Worm (Caenorhabditis elegans) whole organism, L3 larva: ENCODE results near the gene C18E9.9.

Experiments
- ZK546.5 ChIP-seq: sonication (generic microtip); optimal IDR thresholded peaks from 2 replicates; lab custom pipeline; 2017; ENCODE audit warnings: missing biosample characterization, missing genetic modification characterization
- aly-2 ChIP-seq: fragments of 150-350 bp; optimal IDR thresholded peaks from 2 replicates; lab custom pipeline; 2014; ENCODE audit warnings: missing biosample characterization, missing genetic modification characterization
- ama-1 ChIP-seq: fragments of 150-350 bp; optimal IDR thresholded peaks from 2 replicates; lab custom pipeline; 2018
- ceh-16 ChIP-seq: sonication (generic microtip); optimal IDR thresholded peaks from 2 replicates; lab custom pipeline; 2017; ENCODE audit warnings: missing biosample characterization, missing genetic modification characterization
- ceh-28 ChIP-seq: fragments of 150-350 bp; optimal IDR thresholded peaks from 2 replicates; lab custom pipeline; 2014; ENCODE audit warnings: missing biosample characterization, missing genetic modification reagents, missing genetic modification characterization
- egl-5 ChIP-seq: fragments of 150-350 bp; optimal IDR thresholded peaks from 2 replicates; lab custom pipeline; 2017; ENCODE audit warnings: missing biosample characterization, missing genetic modification reagents, missing genetic modification characterization, inconsistent platforms
- elt-1 ChIP-seq: fragments of 150-350 bp; optimal IDR thresholded peaks from 2 replicates; lab custom pipeline; 2014; ENCODE audit warnings: missing biosample characterization, missing genetic modification characterization
- elt-2 ChIP-seq: sonication (generic microtip); optimal IDR thresholded peaks from 2 replicates; lab custom pipeline; 2016; ENCODE audit warnings: missing genetic modification reagents, mild to moderate bottlenecking, missing genetic modification characterization, missing compliant biosample characterization
- elt-3 ChIP-seq, 3 experiments: fragments of 150-350 bp in 1 of 3; sonication (generic microtip) in 2 of 3; optimal IDR thresholded peaks; 2 replicates in 2 of 3; 4 replicates in 1 of 3; lab custom pipeline; 2014 to 2017; ENCODE audit warnings: missing biosample characterization in 3 of 3, missing genetic modification characterization in 3 of 3
- eor-1 ChIP-seq, 2 experiments: fragments of 150-350 bp; optimal IDR thresholded peaks; 2 replicates each; lab custom pipeline; 2014 to 2018; ENCODE audit warnings: missing biosample characterization in 2 of 2, missing genetic modification characterization in 2 of 2
- fkh-10 ChIP-seq: sonication (generic microtip); optimal IDR thresholded peaks from 2 replicates; lab custom pipeline; 2017; ENCODE audit warnings: missing biosample characterization, missing genetic modification reagents, missing genetic modification characterization
- fkh-2 ChIP-seq: fragments of 150-350 bp; optimal IDR thresholded peaks from 2 replicates; lab custom pipeline; 2014; ENCODE audit warnings: missing biosample characterization, missing genetic modification reagents, missing genetic modification characterization
- fos-1 ChIP-seq: fragments of 150-350 bp; optimal IDR thresholded peaks from 2 replicates; lab custom pipeline; 2014; ENCODE audit warnings: missing biosample characterization, missing genetic modification characterization
- hmg-11 ChIP-seq: sonication (generic microtip); optimal IDR thresholded peaks from 2 replicates; lab custom pipeline; 2016; ENCODE audit warnings: missing genetic modification characterization, missing compliant biosample characterization
- jun-1 ChIP-seq: fragments of 150-350 bp; optimal IDR thresholded peaks from 2 replicates; lab custom pipeline; 2014; ENCODE audit warnings: missing biosample characterization, missing genetic modification reagents, missing genetic modification characterization
- lin-39 ChIP-seq: fragments of 150-350 bp; optimal IDR thresholded peaks from 2 replicates; lab custom pipeline; 2018; ENCODE audit warnings: missing biosample characterization, missing genetic modification reagents, missing genetic modification characterization
- nfya-1 ChIP-seq: sonication (generic microtip); optimal IDR thresholded peaks from 2 replicates; lab custom pipeline; 2017; ENCODE audit warnings: missing genetic modification characterization, mild to moderate bottlenecking, missing compliant biosample characterization, antibody characterized with exemption, moderate library complexity; ENCODE audit not compliant: insufficient read depth
- nhr-12 ChIP-seq: fragments of 150-350 bp; optimal IDR thresholded peaks from 2 replicates; lab custom pipeline; 2014; ENCODE audit warnings: missing biosample characterization, missing genetic modification characterization
- nhr-23 ChIP-seq: fragments of 150-350 bp; optimal IDR thresholded peaks from 2 replicates; lab custom pipeline; 2014; ENCODE audit warnings: missing biosample characterization, missing genetic modification reagents, missing genetic modification characterization
- nhr-237 ChIP-seq: fragments of 150-350 bp; optimal IDR thresholded peaks from 2 replicates; lab custom pipeline; 2014; ENCODE audit warnings: missing biosample characterization, missing genetic modification characterization
- nhr-25 ChIP-seq: sonication (generic microtip); optimal IDR thresholded peaks from 2 replicates; lab custom pipeline; 2017; ENCODE audit warnings: missing biosample characterization, missing genetic modification characterization
- nhr-28 ChIP-seq: fragments of 150-350 bp; optimal IDR thresholded peaks from 2 replicates; lab custom pipeline; 2014; ENCODE audit warnings: missing biosample characterization, missing genetic modification characterization
- nhr-43 ChIP-seq: sonication (generic microtip); optimal IDR thresholded peaks from 2 replicates; lab custom pipeline; 2016; ENCODE audit warnings: mild to moderate bottlenecking, missing genetic modification characterization, missing compliant biosample characterization; ENCODE audit not compliant: poor library complexity, severe bottlenecking
- nhr-67 ChIP-seq: fragments of 150-350 bp; optimal IDR thresholded peaks from 2 replicates; lab custom pipeline; 2014; ENCODE audit warnings: missing biosample characterization, missing genetic modification characterization
- nhr-76 ChIP-seq: fragments of 150-350 bp; sonication (generic microtip); optimal IDR thresholded peaks from 5 replicates; lab custom pipeline; 2014; ENCODE audit warnings: missing biosample characterization, missing genetic modification characterization
- nhr-77 ChIP-seq: fragments of 150-350 bp; optimal IDR thresholded peaks from 2 replicates; lab custom pipeline; 2014; ENCODE audit warnings: missing biosample characterization, missing genetic modification characterization
- pha-4 ChIP-seq: fragments of 150-350 bp; optimal IDR thresholded peaks from 2 replicates; lab custom pipeline; 2014; ENCODE audit warnings: missing biosample characterization, missing genetic modification reagents, missing genetic modification characterization
- pqm-1 ChIP-seq: fragments of 150-350 bp; optimal IDR thresholded peaks from 2 replicates; lab custom pipeline; 2017; ENCODE audit warnings: missing biosample characterization, missing genetic modification characterization, inconsistent platforms
- sea-2 ChIP-seq: fragments of 150-350 bp; sonication (generic microtip); optimal IDR thresholded peaks from 4 replicates; lab custom pipeline; 2014; ENCODE audit warnings: missing biosample characterization, missing genetic modification reagents, missing genetic modification characterization
- skn-1 ChIP-seq: fragments of 150-350 bp; optimal IDR thresholded peaks from 2 replicates; lab custom pipeline; 2014; ENCODE audit warnings: missing biosample characterization, missing genetic modification characterization
- snpc-4 ChIP-seq: fragments of 150-350 bp; optimal IDR thresholded peaks from 2 replicates; lab custom pipeline; 2014; ENCODE audit warnings: missing biosample characterization, missing genetic modification characterization
- tbx-2 ChIP-seq: sonication (generic microtip); optimal IDR thresholded peaks from 2 replicates; lab custom pipeline; 2016; ENCODE audit warnings: mild to moderate bottlenecking, missing genetic modification characterization, missing compliant biosample characterization
- unc-39 ChIP-seq: sonication (generic microtip); optimal IDR thresholded peaks from 4 replicates; lab custom pipeline; 2017; ENCODE audit warnings: missing biosample characterization, missing genetic modification characterization
- unc-62 ChIP-seq: fragments of 150-350 bp; sonication (generic microtip); optimal IDR thresholded peaks from 4 replicates; lab custom pipeline; 2014; ENCODE audit warnings: missing biosample characterization, missing genetic modification reagents, missing genetic modification characterization
- zag-1 ChIP-seq: fragments of 150-350 bp; optimal IDR thresholded peaks from 2 replicates; lab custom pipeline; 2014; ENCODE audit warnings: missing biosample characterization, missing genetic modification characterization
- ztf-11 ChIP-seq: fragments of 150-350 bp; optimal IDR thresholded peaks from 2 replicates; lab custom pipeline; 2014; ENCODE audit warnings: missing biosample characterization, missing genetic modification characterization
- ztf-4 ChIP-seq: fragments of 150-350 bp; optimal IDR thresholded peaks from 2 replicates; lab custom pipeline; 2014; ENCODE audit warnings: missing biosample characterization, missing genetic modification characterization

Gene C18E9.9

DNA sequence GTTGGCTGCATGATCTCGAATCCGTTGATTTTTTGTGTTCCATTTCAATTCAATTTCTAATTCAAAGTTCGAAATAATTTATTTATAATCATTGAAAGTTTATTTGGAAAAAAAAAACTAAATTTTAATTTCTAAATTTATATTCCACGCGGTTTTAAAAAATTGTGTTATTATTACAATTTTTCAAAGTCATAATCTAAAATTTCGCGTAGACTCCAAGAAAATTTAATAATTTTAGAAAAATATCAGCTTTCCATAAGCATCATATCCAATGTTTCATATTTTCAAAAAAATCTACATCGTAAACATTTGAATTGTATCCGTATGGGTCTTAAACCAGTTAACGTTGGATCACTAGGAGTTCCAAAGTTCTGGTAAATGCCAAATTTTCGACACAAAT is 11.0 kb upstream of the C18E9.9 start, which contains the start of gene F44G4.5:
Gene F44G4.5 (minus strand): TSS at position 101 of the 400 bp plus-strand sequence.
- TF ChIP-seq fkh-10 (GFP tag; lab: Kevin White, UChicago) (no peak), elt-1 (tag; lab: Kevin White, UChicago) (no peak), fos-1 (no peak), nhr-25 (tag; lab: Kevin White, UChicago) (no peak), nhr-237 (tag; lab: Kevin White, UChicago) (no peak), eor-1 (tag; optimal IDR thresholded peaks at IDR 0.05; lab: Kevin White, UChicago) (no peak), pqm-1 (tag; lab: Kevin White, UChicago) (no peak), ztf-11 (tag; lab: Kevin White, UChicago) (no peak)

DNA sequence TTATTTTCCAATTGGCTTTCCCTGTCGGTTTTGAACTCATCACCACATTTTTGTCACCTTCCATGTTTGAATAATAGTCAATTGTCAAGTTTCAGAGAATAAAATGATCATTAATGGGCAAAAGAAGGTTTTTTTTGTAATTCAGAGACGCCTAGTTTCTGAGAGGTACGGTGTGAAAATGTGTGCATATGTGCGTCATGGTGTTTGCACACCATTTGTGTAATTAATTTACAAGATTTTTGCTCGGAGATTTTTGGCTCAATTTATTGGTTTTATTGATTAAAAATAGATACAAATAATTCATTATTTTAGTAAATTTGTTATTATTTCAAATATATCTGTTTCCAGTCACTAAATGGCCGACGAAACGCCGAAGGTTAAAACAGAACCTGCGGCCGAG is 8.1 kb upstream of the C18E9.9 start, which contains the start of the genes F44G4.3 and tdp-1:
Gene F44G4.3 (minus strand): TSS at position 184 of the 400 bp plus-strand sequence.
Gene tdp-1 (plus strand): TSS at position 347 of the 400 bp plus-strand sequence.
- TF ChIP-seq ztf-4 (tag; lab: Kevin White, UChicago): no peak
- TF ChIP-seq nfya-1 (tag; lab: Kevin White, UChicago): peak; percentile 66
- TF ChIP-seq pha-4 (tag; lab: Kevin White, UChicago): peak; percentile 51
- TF ChIP-seq unc-39 (tag; lab: Kevin White, UChicago): no peak
- TF ChIP-seq, all 47 proteins: peak for 2

DNA sequence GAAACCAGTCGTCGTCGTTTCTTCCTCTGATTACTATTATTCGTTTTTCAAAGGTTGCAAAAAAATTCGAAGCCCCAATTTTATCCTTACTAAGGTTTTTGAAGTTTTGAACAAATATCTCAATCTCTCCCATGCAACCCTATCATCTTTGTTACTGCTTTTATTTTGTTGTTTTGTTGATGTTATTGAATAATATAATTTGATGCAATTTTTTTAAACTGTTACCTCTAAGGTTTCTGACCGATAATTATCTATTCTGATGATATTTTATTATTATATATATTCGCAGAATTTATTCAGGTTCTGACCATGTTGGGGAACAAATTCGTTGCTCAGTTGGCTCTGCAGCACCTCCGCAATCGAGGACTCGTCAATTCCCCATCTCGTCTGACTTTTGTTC is 6.7 kb upstream of the C18E9.9 start, which contains the start of gene ndub-2:
Gene ndub-2 (plus strand): TSS at position 301 of the 400 bp plus-strand sequence.
- TF ChIP-seq aly-2 (tag; lab: Kevin White, UChicago): no peak
- TF ChIP-seq nhr-28 (tag; lab: Kevin White, UChicago): no peak
- TF ChIP-seq elt-1 (tag; lab: Kevin White, UChicago): no peak
- TF ChIP-seq elt-3 (tag; optimal IDR thresholded peaks at IDR 0.05; lab: Kevin White, UChicago): no peak
- TF ChIP-seq ama-1 (lab: Kevin White, UChicago): no peak

DNA sequence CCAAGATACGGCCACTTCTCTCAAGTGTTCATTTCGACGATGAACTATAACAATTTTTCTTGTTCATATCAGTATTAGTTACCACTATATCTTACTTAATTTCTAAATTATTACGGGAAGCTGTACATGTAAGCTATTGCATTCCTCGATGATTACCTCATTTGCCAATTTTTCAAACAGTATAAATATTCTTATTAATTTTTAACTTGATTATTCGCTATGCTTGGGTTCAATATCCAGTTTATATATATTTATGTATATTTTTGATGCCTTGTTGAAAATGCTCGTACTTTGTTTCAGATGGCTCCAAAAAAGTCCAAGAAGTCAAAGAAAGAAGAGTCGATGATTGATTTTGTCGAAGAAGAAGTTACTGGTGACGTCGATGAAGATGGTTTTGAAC is 5.0 kb upstream of the C18E9.9 start, which contains the start of gene F44G4.1:
Gene F44G4.1 (plus strand): TSS at position 301 of the 400 bp plus-strand sequence.
- TF ChIP-seq lin-39 (tag; lab: Kevin White, UChicago): no peak
- no peak for TF ChIP-seq zag-1
- TF ChIP-seq elt-3 (tag; optimal IDR thresholded peaks at IDR 0.05; lab: Kevin White, UChicago): no peak
- no peak for TF ChIP-seq ztf-11 (tag; lab: Kevin White, UChicago)
- TF ChIP-seq elt-1 (tag; lab: Kevin White, UChicago): no peak
- no peak for TF ChIP-seq nfya-1 (tag; lab: Kevin White, UChicago)
- no peak for TF ChIP-seq ceh-16 (tag; lab: Kevin White, UChicago)
- no peak for TF ChIP-seq nhr-25 (tag; lab: Kevin White, UChicago)
- TF ChIP-seq sea-2: no peak
- TF ChIP-seq fos-1: no peak
- TF ChIP-seq ceh-28 (tag; lab: Kevin White, UChicago): no peak

DNA sequence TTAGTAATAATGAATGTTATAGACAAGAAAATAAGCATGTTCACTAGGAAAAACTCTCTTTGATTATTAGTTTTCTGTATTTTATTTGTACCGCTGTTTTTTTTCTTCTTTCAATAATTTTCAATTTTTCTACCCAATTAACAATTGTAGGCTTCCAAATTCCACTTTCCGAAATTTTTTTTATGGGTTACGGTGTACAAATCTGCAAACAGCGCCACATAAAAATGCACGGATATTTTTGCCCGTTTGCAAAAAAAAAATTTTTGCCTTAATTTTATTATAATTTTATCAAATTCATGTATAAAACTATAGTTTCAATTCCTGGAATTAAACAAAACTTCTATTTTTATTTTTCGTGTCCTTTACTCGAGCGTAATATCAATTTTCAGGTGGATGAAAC is 3.4 kb upstream of the C18E9.9 start, which contains the start of gene ooc-5:
Gene ooc-5 (plus strand): TSS at position 381 of the 400 bp plus-strand sequence.
- peak; percentile 42 for TF ChIP-seq nfya-1 (tag; lab: Kevin White, UChicago)
- peak; percentile 44 for TF ChIP-seq pha-4 (tag; lab: Kevin White, UChicago)
- TF ChIP-seq egl-5 (tag; lab: Kevin White, UChicago): peak; percentile 44
- TF ChIP-seq ama-1 (lab: Kevin White, UChicago): no peak

DNA sequence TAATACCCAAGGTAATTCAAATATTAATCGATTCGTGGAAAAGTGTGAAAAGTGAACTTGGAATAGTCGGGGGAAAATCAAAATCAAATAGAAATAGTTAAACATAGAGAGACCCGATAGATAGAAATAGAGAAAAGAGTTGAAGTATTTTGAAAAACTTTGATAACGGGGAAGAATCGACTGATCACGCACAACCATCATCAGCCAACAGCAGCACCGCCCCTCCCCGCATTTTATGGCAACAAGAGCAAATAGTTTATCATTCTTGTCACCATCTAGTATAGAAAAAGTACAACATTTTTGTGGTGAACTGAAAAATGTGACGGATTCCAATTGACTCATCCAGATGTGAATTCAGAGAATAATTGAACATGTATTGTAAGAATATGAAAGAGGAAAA is 2.3 kb upstream of the C18E9.9 start:
- TF ChIP-seq elt-2: peak; percentile 71
- no peak for TF ChIP-seq nhr-28 (tag; lab: Kevin White, UChicago)
- TF ChIP-seq nhr-77: no peak
- peak; percentile 68 for TF ChIP-seq pqm-1 (tag; lab: Kevin White, UChicago)
- no peak for TF ChIP-seq pha-4 (tag; lab: Kevin White, UChicago)
- no peak for TF ChIP-seq nhr-12 (tag; lab: Kevin White, UChicago)

DNA sequence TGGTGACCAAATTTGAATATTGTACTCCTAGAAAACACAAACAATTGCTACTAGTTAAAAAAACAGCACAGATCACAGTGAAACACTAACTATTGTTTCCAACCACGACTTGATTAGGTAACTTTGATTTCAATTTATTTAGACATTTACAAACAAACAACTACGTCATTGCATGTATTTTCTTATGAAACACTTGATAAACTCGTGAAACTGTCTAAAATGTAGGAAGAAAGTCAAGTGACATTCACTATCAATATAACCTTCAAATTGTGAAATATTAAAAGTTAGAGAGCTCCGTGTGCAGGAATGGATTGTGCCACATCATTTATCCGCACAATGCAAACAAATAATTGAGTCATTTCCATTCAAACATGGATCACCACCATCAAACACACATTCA is 923 bp upstream of the C18E9.9 start:
- TF ChIP-seq snpc-4 (tag; lab: Kevin White, UChicago) (no peak), sea-2 (no peak), ama-1 (lab: Kevin White, UChicago) (no peak), nhr-43 (tag; lab: Kevin White, UChicago) (no peak), nhr-12 (tag; lab: Kevin White, UChicago) (no peak), eor-1 (tag; optimal IDR thresholded peaks at IDR 0.05; lab: Kevin White, UChicago) (no peak), elt-2 (peak; percentile 43), pha-4 (tag; lab: Kevin White, UChicago) (peak; percentile 65), lin-39 (tag; lab: Kevin White, UChicago) (no peak), ceh-28 (tag; lab: Kevin White, UChicago) (no peak), fkh-2 (tag; lab: Kevin White, UChicago) (no peak), jun-1 (tag; lab: Kevin White, UChicago) (peak; percentile 28), nhr-67 (tag; lab: Kevin White, UChicago) (no peak), hmg-11 (tag; lab: Kevin White, UChicago) (no peak), skn-1 (tag; lab: Kevin White, UChicago) (no peak), elt-1 (tag; lab: Kevin White, UChicago) (no peak), unc-39 (tag; lab: Kevin White, UChicago) (no peak), egl-5 (tag; lab: Kevin White, UChicago) (no peak), nhr-76 (tag; lab: Kevin White, UChicago) (no peak), elt-3 (tag; optimal IDR thresholded peaks at IDR 0.05; lab: Kevin White, UChicago) (no peak), nhr-23 (tag; lab: Kevin White, UChicago) (no peak), tbx-2 (no peak), unc-62 (GFP tag; lab: Kevin White, UChicago) (no peak), ZK546.5 (no peak)
